Worm (Caenorhabditis elegans) whole organism, L4 larva: ENCODE results near the gene npr-41.
A peak's percentile ranks its signal among the peaks of the same experiment; 100 is the strongest.

Source experiments
- D1046.2 ChIP-seq: fragments of 200-800 bp; sonication (Bioruptor generic); IDR thresholded peaks from 2 replicates; pipeline ENCODE4 v1.3.6; 2022; ENCODE audit warnings: missing genetic modification characterization, missing compliant biosample characterization
- F44E2.7 ChIP-seq: fragments of 200-800 bp; sonication (Bioruptor generic); IDR thresholded peaks from 2 replicates; pipeline ENCODE4 v2.1.2; 2022; ENCODE audit warnings: missing genetic modification characterization, missing compliant biosample characterization
- T20F7.1 ChIP-seq: fragments of 200-800 bp; sonication (Bioruptor generic); optimal IDR thresholded peaks from 2 replicates; lab custom pipeline; 2018; ENCODE audit warnings: mild to moderate bottlenecking, missing genetic modification characterization, missing compliant biosample characterization
- Y105C5A.15 ChIP-seq: fragments of 200-800 bp; sonication (Bioruptor generic); IDR thresholded peaks from 2 replicates; pipeline ENCODE4 v1.3.6; 2022; ENCODE audit warnings: missing genetic modification characterization, missing compliant biosample characterization
- Y48G9A.11 ChIP-seq: fragments of 200-800 bp; sonication (Bioruptor generic); IDR thresholded peaks from 2 replicates; pipeline ENCODE4 v1.3.6; 2022; ENCODE audit warnings: missing genetic modification reagents, missing genetic modification characterization, missing compliant biosample characterization
- Y5F2A.4 ChIP-seq: fragments of 200-800 bp; sonication (Bioruptor generic); optimal IDR thresholded peaks from 2 replicates; lab custom pipeline; 2018; ENCODE audit warnings: mild to moderate bottlenecking, missing genetic modification characterization, missing compliant biosample characterization
- Y75B8A.6 ChIP-seq: fragments of 200-800 bp; sonication (Bioruptor generic); IDR thresholded peaks from 2 replicates; pipeline ENCODE4 v1.3.6; 2022; ENCODE audit warnings: missing genetic modification reagents, missing genetic modification characterization, missing compliant biosample characterization
- ZK546.5 ChIP-seq, 2 experiments: sonication (generic microtip); optimal IDR thresholded peaks; 2 replicates each; lab custom pipeline; 2017; ENCODE audit warnings: missing biosample characterization in 2 of 2, missing genetic modification characterization in 2 of 2
- aha-1 ChIP-seq: fragments of 150-350 bp; peaks from one replicate; lab custom pipeline; 2014; ENCODE audit warnings: missing biosample characterization, missing genetic modification characterization
- ceh-62 ChIP-seq: sonication (generic microtip); optimal IDR thresholded peaks from 2 replicates; lab custom pipeline; 2017; ENCODE audit warnings: missing biosample characterization, missing genetic modification characterization
- ces-1 ChIP-seq: fragments of 150-350 bp; sonication (generic microtip); optimal IDR thresholded peaks from 4 replicates; lab custom pipeline; 2014; ENCODE audit warnings: missing biosample characterization, missing genetic modification reagents, missing genetic modification characterization
- ctbp-1 ChIP-seq: fragments of 200-800 bp; sonication (Bioruptor generic); IDR thresholded peaks from 2 replicates; pipeline ENCODE4 v1.3.6; 2022; ENCODE audit warnings: missing genetic modification reagents, missing genetic modification characterization, missing compliant biosample characterization
- dmd-6 ChIP-seq: fragments of 200-800 bp; sonication (Bioruptor generic); IDR thresholded peaks from 2 replicates; pipeline ENCODE4 v1.3.6; 2022; ENCODE audit warnings: missing genetic modification reagents, missing genetic modification characterization, missing compliant biosample characterization
- dmd-8 ChIP-seq: fragments of 200-800 bp; sonication (Bioruptor generic); IDR thresholded peaks from 2 replicates; pipeline ENCODE4 v1.3.6; 2022; ENCODE audit warnings: missing genetic modification characterization, missing compliant biosample characterization
- dve-1 ChIP-seq: sonication (generic microtip); optimal IDR thresholded peaks from 2 replicates; lab custom pipeline; 2017; ENCODE audit warnings: antibody characterized with exemption, mild to moderate bottlenecking, missing genetic modification characterization, missing compliant biosample characterization; ENCODE audit not compliant: insufficient read depth
- egl-27 ChIP-seq: sonication (generic microtip); optimal IDR thresholded peaks from 3 replicates; lab custom pipeline; 2017; ENCODE audit warnings: missing biosample characterization, missing genetic modification reagents, missing genetic modification characterization
- fkh-10 ChIP-seq: fragments of 150-350 bp; optimal IDR thresholded peaks from 2 replicates; lab custom pipeline; 2014; ENCODE audit warnings: missing biosample characterization, missing genetic modification reagents, missing genetic modification characterization
- fos-1 ChIP-seq: fragments of 150-350 bp; optimal IDR thresholded peaks from 2 replicates; lab custom pipeline; 2014; ENCODE audit warnings: missing biosample characterization, missing genetic modification characterization
- gei-8 ChIP-seq: fragments of 200-800 bp; sonication (Bioruptor generic); optimal IDR thresholded peaks from 2 replicates; lab custom pipeline; 2018; ENCODE audit warnings: mild to moderate bottlenecking, missing genetic modification characterization, missing compliant biosample characterization
- hlh-11 ChIP-seq: fragments of 200-800 bp; sonication (Bioruptor generic); optimal IDR thresholded peaks from 2 replicates; lab custom pipeline; 2018; ENCODE audit warnings: mild to moderate bottlenecking, missing genetic modification characterization, missing compliant biosample characterization
- hlh-30 ChIP-seq: sonication (generic microtip); optimal IDR thresholded peaks from 2 replicates; lab custom pipeline; 2017; ENCODE audit warnings: antibody characterized with exemption, mild to moderate bottlenecking, missing genetic modification characterization, missing compliant biosample characterization; ENCODE audit not compliant: insufficient read depth
- lim-7 ChIP-seq: fragments of 200-800 bp; sonication (Bioruptor generic); IDR thresholded peaks from 2 replicates; pipeline ENCODE4 v1.3.6; 2022; ENCODE audit warnings: missing genetic modification characterization, missing compliant biosample characterization
- lin-39 ChIP-seq: fragments of 150-350 bp; optimal IDR thresholded peaks from 2 replicates; lab custom pipeline; 2014; ENCODE audit warnings: missing biosample characterization, missing genetic modification reagents, missing genetic modification characterization
- lir-3 ChIP-seq: sonication (generic microtip); optimal IDR thresholded peaks from 2 replicates; lab custom pipeline; 2016; ENCODE audit warnings: mild to moderate bottlenecking, missing genetic modification characterization, missing compliant biosample characterization
- lsy-2 ChIP-seq, 2 experiments: fragments of 150-350 bp in 1 of 2; sonication (generic microtip) in 1 of 2; optimal IDR thresholded peaks; 2 replicates each; lab custom pipeline; 2014 to 2017; ENCODE audit warnings: missing biosample characterization in 2 of 2, missing genetic modification characterization in 2 of 2
- madf-5 ChIP-seq, 2 experiments: fragments of 200-800 bp; sonication (Bioruptor generic); IDR thresholded peaks; 2 replicates each; pipeline ENCODE4 v1.3.6; 2022; ENCODE audit warnings: missing compliant biosample characterization in 2 of 2, missing genetic modification characterization in 2 of 2
- madf-9 ChIP-seq: fragments of 200-800 bp; sonication (Bioruptor generic); conservative IDR thresholded peaks from 2 replicates; pipeline ENCODE4 v1.3.6; 2022; ENCODE audit warnings: missing genetic modification reagents, missing genetic modification characterization, missing compliant biosample characterization
- mep-1 ChIP-seq: fragments of 150-350 bp; sonication (generic microtip); optimal IDR thresholded peaks from 3 replicates; lab custom pipeline; 2014; ENCODE audit warnings: missing biosample characterization, missing genetic modification characterization
- mxl-3 ChIP-seq: fragments of 200-800 bp; sonication (Bioruptor generic); optimal IDR thresholded peaks from 2 replicates; lab custom pipeline; 2018; ENCODE audit warnings: mild to moderate bottlenecking, missing genetic modification characterization, missing compliant biosample characterization
- nhr-10 ChIP-seq: fragments of 150-350 bp; optimal IDR thresholded peaks from 2 replicates; lab custom pipeline; 2014; ENCODE audit warnings: missing biosample characterization, missing genetic modification characterization
- nhr-237 ChIP-seq: sonication (generic microtip); optimal IDR thresholded peaks from 2 replicates; lab custom pipeline; 2017; ENCODE audit warnings: missing biosample characterization, missing genetic modification characterization
- nhr-41 ChIP-seq: fragments of 200-800 bp; sonication (Bioruptor generic); IDR thresholded peaks from 2 replicates; pipeline ENCODE4 v1.3.6; 2022; ENCODE audit warnings: missing genetic modification reagents, missing genetic modification characterization, missing compliant biosample characterization
- nhr-42 ChIP-seq: fragments of 200-800 bp; sonication (Bioruptor generic); IDR thresholded peaks from 2 replicates; pipeline ENCODE4 v1.3.6; 2022; ENCODE audit warnings: missing genetic modification characterization, missing compliant biosample characterization
- nhr-48 ChIP-seq: sonication (generic microtip); optimal IDR thresholded peaks from 2 replicates; lab custom pipeline; 2016; ENCODE audit warnings: mild to moderate bottlenecking, missing genetic modification characterization, missing compliant biosample characterization
- nhr-76 ChIP-seq: fragments of 150-350 bp; optimal IDR thresholded peaks from 2 replicates; lab custom pipeline; 2014; ENCODE audit warnings: missing biosample characterization, missing genetic modification characterization
- pha-4 ChIP-seq, 2 experiments: fragments of 150-350 bp in 1 of 2; fragments of 200-800 bp in 1 of 2; sonication (Bioruptor generic) in 1 of 2; IDR thresholded peaks in 1 of 2; optimal IDR thresholded peaks in 1 of 2; 2 replicates each; pipeline versions ENCODE4 v1.3.6 to Lab custom; 2014 to 2022; ENCODE audit warnings: missing genetic modification characterization in 2 of 2, missing genetic modification reagents in 2 of 2, missing biosample characterization in 1 of 2, missing compliant biosample characterization in 1 of 2
- pqm-1 ChIP-seq: sonication (generic microtip); optimal IDR thresholded peaks from 2 replicates; lab custom pipeline; 2017; ENCODE audit warnings: missing biosample characterization, missing genetic modification characterization
- rbr-2 ChIP-seq: sonication (generic microtip); optimal IDR thresholded peaks from 2 replicates; lab custom pipeline; 2016; ENCODE audit warnings: missing genotype, missing genetic modification characterization, missing compliant biosample characterization
- set-16 ChIP-seq: fragments of 200-800 bp; sonication (Bioruptor generic); IDR thresholded peaks from 2 replicates; pipeline ENCODE4 v1.3.6; 2022; ENCODE audit warnings: missing genetic modification reagents, missing genetic modification characterization, missing compliant biosample characterization
- skn-1 ChIP-seq: fragments of 150-350 bp; optimal IDR thresholded peaks from 2 replicates; lab custom pipeline; 2014; ENCODE audit warnings: missing biosample characterization, missing genetic modification characterization
- spr-1 ChIP-seq: sonication (generic microtip); optimal IDR thresholded peaks from 2 replicates; lab custom pipeline; 2016; ENCODE audit warnings: mild to moderate bottlenecking, missing genetic modification characterization, missing compliant biosample characterization
- unc-130 ChIP-seq: sonication (generic microtip); optimal IDR thresholded peaks from 2 replicates; lab custom pipeline; 2016; ENCODE audit warnings: missing genetic modification reagents, missing genetic modification characterization, missing compliant biosample characterization
- zag-1 ChIP-seq: fragments of 150-350 bp; optimal IDR thresholded peaks from 2 replicates; lab custom pipeline; 2014; ENCODE audit warnings: missing biosample characterization, missing genetic modification characterization
- zfp-3 ChIP-seq: fragments of 200-800 bp; sonication (Bioruptor generic); conservative IDR thresholded peaks from 2 replicates; pipeline ENCODE4 v1.3.6; 2022; ENCODE audit warnings: missing genetic modification reagents, missing genetic modification characterization, missing compliant biosample characterization
- zip-11 ChIP-seq: fragments of 200-800 bp; sonication (Bioruptor generic); IDR thresholded peaks from 2 replicates; pipeline ENCODE4 v1.3.6; 2022; ENCODE audit warnings: missing genetic modification characterization, missing compliant biosample characterization
- zip-2 ChIP-seq: fragments of 150-350 bp; optimal IDR thresholded peaks from 2 replicates; lab custom pipeline; 2014; ENCODE audit warnings: missing biosample characterization, missing genetic modification characterization

Gene npr-41

ce11 chrII:11545299-11545951, 35.0 kb downstream of the npr-41 start, which contains the start of gene dnj-13 (continued):
- TF ChIP-seq nhr-48 (peak; percentile 89), Y5F2A.4 (GFP tag; lab: Kevin White, UChicago) (peak; percentile 89), zfp-3 (peak; percentile 98), gei-8 (GFP tag; lab: Kevin White, UChicago) (peak; percentile 94), nhr-237 (tag; lab: Kevin White, UChicago) (no peak), hlh-30 (tag; lab: Kevin White, UChicago) (peak; percentile 96)

ce11 chrII:11545952-11546325, 35.5 kb downstream of the npr-41 start:
- no peak for TF ChIP-seq egl-27 (tag; lab: Kevin White, UChicago)
- TF ChIP-seq zag-1 = no peak
- TF ChIP-seq Y75B8A.6 (GFP tag; lab: Robert Waterston, UW) = no peak
- no peak for TF ChIP-seq mxl-3 (GFP tag; lab: Kevin White, UChicago)
- TF ChIP-seq unc-130 (GFP tag; lab: Kevin White, UChicago) = no peak
- TF ChIP-seq set-16 = peak; percentile 41
- no peak for TF ChIP-seq nhr-76
- no peak for TF ChIP-seq fos-1
- TF ChIP-seq lir-3 (tag; lab: Kevin White, UChicago) = no peak
- peak; percentile 93 for TF ChIP-seq aha-1 (tag; lab: Kevin White, UChicago)
- no peak for TF ChIP-seq zip-11 (GFP tag; lab: Robert Waterston, UW)
- no peak for TF ChIP-seq fkh-10
- 0 out of 2 replicates have a peak, but pooled peaks have one; percentile 21 for TF ChIP-seq lim-7 (GFP tag; lab: Robert Waterston, UW)
- TF ChIP-seq ctbp-1 (GFP tag; lab: Robert Waterston, UW) = no peak
- no peak for TF ChIP-seq ceh-62 (tag; lab: Kevin White, UChicago)
- TF ChIP-seq nhr-42 (GFP tag; lab: Robert Waterston, UW) = no peak
- peak; percentile 15; the same call in 1 of the 2 replicates for TF ChIP-seq dmd-6 (GFP tag; lab: Robert Waterston, UW)
- no peak for TF ChIP-seq hlh-11
- no peak for TF ChIP-seq skn-1
- no peak for TF ChIP-seq pha-4 (GFP tag; IDR thresholded peaks at IDR 0.05; lab: Robert Waterston, UW)
- no peak for TF ChIP-seq pha-4 (tag; optimal IDR thresholded peaks at IDR 0.05; lab: Kevin White, UChicago)
- no peak for TF ChIP-seq D1046.2

- TF ChIP-seq zag-1 (no peak), zip-2 (peak; percentile 33), gei-8 (GFP tag; lab: Kevin White, UChicago) (peak; percentile 12), nhr-10 (tag; lab: Kevin White, UChicago) (peak; percentile 15), nhr-41 (GFP tag; lab: Robert Waterston, UW) (0 out of 2 replicates have a peak, but pooled peaks have one; percentile 33), lin-39 (no peak), madf-9 (peak; percentile 36; the same call in 1 of the 2 replicates), rbr-2 (tag; lab: Kevin White, UChicago) (peak; percentile 28), fkh-10 (no peak), ctbp-1 (GFP tag; lab: Robert Waterston, UW) (peak; percentile 70), Y105C5A.15 (GFP tag; lab: Robert Waterston, UW) (no peak), dve-1 (peak; percentile 77), dmd-6 (GFP tag; lab: Robert Waterston, UW) (peak; percentile 55), lsy-2 (tag; optimal IDR thresholded peaks at IDR 0.05; lab: Kevin White, UChicago) (peak; percentile 3 to 76), ces-1 (no peak), set-16 (no peak), mep-1 (tag; lab: Kevin White, UChicago) (peak; percentile 77), Y48G9A.11 (GFP tag; lab: Robert Waterston, UW) (peak; percentile 44; the same call in 1 of the 2 replicates), dmd-8 (peak; percentile 54; the same call in 1 of the 2 replicates), T20F7.1 (GFP tag; lab: Kevin White, UChicago) (peak; percentile 75), F44E2.7 (GFP tag; lab: Robert Waterston, UW) (no peak), aha-1 (tag; lab: Kevin White, UChicago) (peak; percentile 97), madf-5 (GFP tag; IDR thresholded peaks at IDR 0.05; lab: Robert Waterston, UW) (0 out of 4 replicates have a peak, but pooled peaks of 1 of the 2 experiments have one; percentile 7), ZK546.5 (tag; optimal IDR thresholded peaks at IDR 0.05; lab: Kevin White, UChicago) (no peak), spr-1 (peak; percentile 55), pqm-1 (tag; lab: Kevin White, UChicago) (peak; percentile 2), egl-27 (tag; lab: Kevin White, UChicago) (no peak)
These were observed 36.8 kb downstream of the npr-41 start, which contains the start of gene F54D5.7 for ce11 chrII:11547254-11547687. TSS of gene F54D5.7 (plus strand) at chrII:11547517.
